Worm (Caenorhabditis elegans) whole organism, early embryonic: ENCODE results near the gene nep-16.
"Not testable (repeated sequence)": the region's sequence is repeated elsewhere in the genome, so short reads cannot be mapped to it uniquely, and the experiment has no call there.

Experiments
- B0310.2 ChIP-seq: sonication (generic microtip); optimal IDR thresholded peaks from 2 replicates; lab custom pipeline; 2016; ENCODE audit warnings: mild to moderate bottlenecking, missing genetic modification characterization, missing compliant biosample characterization
- F13C5.2 ChIP-seq: sonication (generic microtip); optimal IDR thresholded peaks from 2 replicates; lab custom pipeline; 2017; ENCODE audit warnings: mild to moderate bottlenecking, missing genetic modification characterization, inconsistent platforms, missing compliant biosample characterization
- aly-1 ChIP-seq: sonication (generic microtip); optimal IDR thresholded peaks from 2 replicates; lab custom pipeline; 2016; ENCODE audit warnings: missing genetic modification characterization, missing compliant biosample characterization
- ama-1 ChIP-seq: fragments of 150-350 bp; optimal IDR thresholded peaks from 2 replicates; lab custom pipeline; 2014
- ceh-13 ChIP-seq: fragments of 200-800 bp; sonication (Bioruptor generic); optimal IDR thresholded peaks from 2 replicates; lab custom pipeline; 2018; ENCODE audit warnings: mild to moderate bottlenecking, missing genetic modification characterization, missing compliant biosample characterization
- ceh-36 ChIP-seq: sonication (generic microtip); optimal IDR thresholded peaks from 2 replicates; lab custom pipeline; 2016; ENCODE audit warnings: missing genetic modification characterization, inconsistent platforms, missing compliant biosample characterization
- ets-7 ChIP-seq: sonication (generic microtip); optimal IDR thresholded peaks from 2 replicates; lab custom pipeline; 2016; ENCODE audit warnings: missing genotype, missing genetic modification characterization, missing compliant biosample characterization
- flt-1 ChIP-seq: fragments of 200-800 bp; sonication (Bioruptor generic); IDR thresholded peaks from 2 replicates; pipeline ENCODE4 v1.3.6; 2022; ENCODE audit warnings: missing genetic modification characterization, missing compliant biosample characterization
- hmbx-1 ChIP-seq: sonication (generic microtip); optimal IDR thresholded peaks from 2 replicates; lab custom pipeline; 2016; ENCODE audit warnings: mild to moderate bottlenecking, missing genetic modification characterization, missing compliant biosample characterization
- hmg-4 ChIP-seq: fragments of 200-800 bp; sonication (Bioruptor generic); optimal IDR thresholded peaks from 2 replicates; lab custom pipeline; 2018; ENCODE audit warnings: mild to moderate bottlenecking, missing genetic modification characterization, missing compliant biosample characterization
- hnd-1 ChIP-seq: sonication (generic microtip); optimal IDR thresholded peaks from 2 replicates; lab custom pipeline; 2016; ENCODE audit warnings: missing genetic modification characterization, missing compliant biosample characterization
- pes-1 ChIP-seq: fragments of 200-800 bp; sonication (Bioruptor generic); IDR thresholded peaks from 2 replicates; pipeline ENCODE4 v1.3.6; 2022; ENCODE audit warnings: missing genetic modification reagents, missing genetic modification characterization, missing compliant biosample characterization
- scrt-1 ChIP-seq: fragments of 200-800 bp; sonication (Bioruptor generic); IDR thresholded peaks from 2 replicates; pipeline ENCODE4 v1.3.6; 2022; ENCODE audit warnings: missing genetic modification characterization, missing compliant biosample characterization
- sea-1 ChIP-seq: fragments of 200-800 bp; sonication (Bioruptor generic); conservative IDR thresholded peaks from 2 replicates; pipeline ENCODE4 v1.3.6; 2022; ENCODE audit warnings: missing genetic modification characterization, missing compliant biosample characterization
- tbx-11 ChIP-seq: fragments of 200-800 bp; sonication (Bioruptor generic); IDR thresholded peaks from 2 replicates; pipeline ENCODE4 v1.3.6; 2022; ENCODE audit warnings: missing genetic modification characterization, missing compliant biosample characterization
- tbx-37 ChIP-seq: fragments of 200-800 bp; sonication (Bioruptor generic); conservative IDR thresholded peaks from 2 replicates; pipeline ENCODE4 v1.3.6; 2022; ENCODE audit warnings: missing genetic modification reagents, missing genetic modification characterization, missing compliant biosample characterization
- tra-4 ChIP-seq: sonication (generic microtip); optimal IDR thresholded peaks from 2 replicates; lab custom pipeline; 2017; ENCODE audit warnings: missing genetic modification characterization, missing compliant biosample characterization

Gene nep-16

DNA sequence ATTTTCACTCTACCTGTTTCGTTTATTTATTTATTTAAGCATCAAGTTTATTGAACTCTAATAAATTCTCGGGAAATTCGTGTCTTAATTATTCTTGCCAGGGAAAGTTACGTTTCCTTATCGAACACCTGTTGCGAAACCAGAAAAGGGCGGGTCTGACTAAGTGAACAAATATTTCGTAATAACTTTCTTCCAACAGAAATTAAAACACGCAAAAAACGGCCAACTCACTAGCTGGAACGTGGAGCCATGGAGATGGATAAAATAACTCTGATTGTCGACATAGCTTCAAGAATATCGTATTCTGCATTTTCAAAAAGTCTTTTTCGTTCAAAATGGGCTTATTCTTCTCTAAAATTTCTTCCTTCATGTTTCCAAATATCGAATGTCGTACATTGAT, 7.1 kb downstream of the nep-16 start, which contains the start of gene warf-1:
Gene warf-1 (plus strand): TSS at position 209 of the 400 bp plus-strand sequence.
- not testable (repeated sequence) for TF ChIP-seq ceh-13 (GFP tag; lab: Kevin White, UChicago); sea-1 (GFP tag; lab: Robert Waterston, UW); hmg-4 (GFP tag; lab: Kevin White, UChicago)

DNA sequence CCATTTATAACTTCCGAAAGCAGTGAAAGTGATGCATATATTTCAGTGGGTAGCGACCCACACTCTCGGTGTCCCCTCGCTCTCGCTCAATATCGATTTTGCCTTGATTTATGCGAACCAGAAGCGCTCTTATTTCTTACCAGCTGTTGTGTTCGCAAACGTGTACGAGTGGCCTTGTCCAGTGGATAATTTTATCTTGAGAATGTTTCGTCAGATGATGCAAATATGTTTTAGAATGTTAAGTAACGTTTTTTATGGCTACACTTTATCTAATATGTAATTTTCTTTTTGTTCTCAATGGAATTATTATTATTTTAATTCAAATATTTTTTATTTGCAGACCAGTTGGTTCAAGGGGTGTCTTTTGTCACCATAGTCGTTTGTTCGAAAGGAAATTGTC, 8.6 kb downstream of the nep-16 start, which contains the start of gene plp-1:
Gene plp-1 (plus strand): TSS at position 341 of the 400 bp plus-strand sequence.
- TF ChIP-seq ceh-36 (tag; lab: Kevin White, UChicago) (no peak), tbx-37 (GFP tag; lab: Robert Waterston, UW) (no peak), B0310.2 (tag; lab: Kevin White, UChicago) (no peak), scrt-1 (no peak), ceh-13 (GFP tag; lab: Kevin White, UChicago) (no peak), tbx-11 (GFP tag; lab: Robert Waterston, UW) (no peak), sea-1 (GFP tag; lab: Robert Waterston, UW) (no peak), tra-4 (tag; lab: Kevin White, UChicago) (no peak), pes-1 (GFP tag; lab: Robert Waterston, UW) (no peak), aly-1 (tag; lab: Kevin White, UChicago) (no peak), hmg-4 (GFP tag; lab: Kevin White, UChicago) (no peak), ama-1 (no peak), hmbx-1 (no peak), ets-7 (no peak), F13C5.2 (tag; lab: Kevin White, UChicago) (no peak), flt-1 (GFP tag; lab: Robert Waterston, UW) (no peak), hnd-1 (tag; lab: Kevin White, UChicago) (no peak)

DNA sequence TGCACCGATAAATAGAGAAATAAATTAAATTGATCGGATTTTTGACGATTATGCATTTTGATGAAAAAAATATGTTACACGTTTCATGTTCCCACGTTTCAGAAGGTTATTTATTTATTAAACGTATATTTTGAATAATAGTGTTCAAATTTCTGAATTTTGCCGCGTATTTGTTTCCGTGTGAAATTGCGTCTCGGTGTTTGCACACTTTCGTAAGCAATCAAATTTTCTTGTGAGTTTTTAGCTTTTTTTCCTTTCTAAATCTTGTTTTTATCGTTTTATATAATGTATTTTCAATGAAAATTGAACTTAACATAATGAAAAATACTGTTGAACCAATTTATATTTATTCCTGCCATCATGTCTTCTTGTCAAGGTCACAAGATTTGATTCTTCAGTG, 9.1 kb downstream of the nep-16 start, which contains the start of gene F45E4.6:
Gene F45E4.6 (minus strand): TSS at position 14 of the 400 bp plus-strand sequence.
- TF ChIP-seq tra-4 (tag; lab: Kevin White, UChicago) = no peak
- TF ChIP-seq flt-1 (GFP tag; lab: Robert Waterston, UW) = no peak
- TF ChIP-seq F13C5.2 (tag; lab: Kevin White, UChicago) = no peak
- no peak for TF ChIP-seq tbx-11 (GFP tag; lab: Robert Waterston, UW)
- TF ChIP-seq aly-1 (tag; lab: Kevin White, UChicago) = no peak
- TF ChIP-seq ama-1 = no peak
- no peak for TF ChIP-seq hnd-1 (tag; lab: Kevin White, UChicago)
- no peak for TF ChIP-seq hmbx-1
- TF ChIP-seq tbx-37 (GFP tag; lab: Robert Waterston, UW) = no peak
- no peak for TF ChIP-seq ceh-13 (GFP tag; lab: Kevin White, UChicago)
- TF ChIP-seq scrt-1 = no peak
- no peak for TF ChIP-seq pes-1 (GFP tag; lab: Robert Waterston, UW)
- TF ChIP-seq sea-1 (GFP tag; lab: Robert Waterston, UW) = no peak
- no peak for TF ChIP-seq hmg-4 (GFP tag; lab: Kevin White, UChicago)
- TF ChIP-seq ceh-36 (tag; lab: Kevin White, UChicago) = no peak
- TF ChIP-seq ets-7 = no peak
- no peak for TF ChIP-seq B0310.2 (tag; lab: Kevin White, UChicago)

DNA sequence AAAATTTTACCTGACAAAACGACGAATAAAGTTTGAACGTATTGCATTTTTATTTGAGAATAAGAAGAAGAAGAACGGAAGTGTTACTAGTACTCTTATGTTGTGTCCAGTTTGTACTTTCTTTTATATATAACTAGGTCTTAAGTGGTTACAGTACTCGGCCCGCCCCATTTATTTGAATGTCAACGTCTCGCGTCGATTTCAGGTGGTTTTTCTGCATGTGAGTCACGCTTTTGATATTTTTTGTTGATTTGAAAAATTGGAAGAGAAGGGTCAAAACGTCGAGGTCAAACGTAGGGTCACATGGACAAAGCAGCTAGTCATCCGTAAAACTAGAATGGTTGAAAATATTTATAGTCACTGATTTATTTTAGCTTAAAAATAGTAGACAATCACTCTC, 12.7 kb downstream of the nep-16 start, which contains the start of gene F45E4.5:
Gene F45E4.5 (minus strand): TSS at position 101 of the 400 bp plus-strand sequence.
- TF ChIP-seq ama-1 (no peak), F13C5.2 (tag; lab: Kevin White, UChicago) (no peak), hmbx-1 (no peak), hnd-1 (tag; lab: Kevin White, UChicago) (no peak), B0310.2 (tag; lab: Kevin White, UChicago) (no peak), tbx-11 (GFP tag; lab: Robert Waterston, UW) (no peak), hmg-4 (GFP tag; lab: Kevin White, UChicago) (no peak), ceh-36 (tag; lab: Kevin White, UChicago) (no peak)

DNA sequence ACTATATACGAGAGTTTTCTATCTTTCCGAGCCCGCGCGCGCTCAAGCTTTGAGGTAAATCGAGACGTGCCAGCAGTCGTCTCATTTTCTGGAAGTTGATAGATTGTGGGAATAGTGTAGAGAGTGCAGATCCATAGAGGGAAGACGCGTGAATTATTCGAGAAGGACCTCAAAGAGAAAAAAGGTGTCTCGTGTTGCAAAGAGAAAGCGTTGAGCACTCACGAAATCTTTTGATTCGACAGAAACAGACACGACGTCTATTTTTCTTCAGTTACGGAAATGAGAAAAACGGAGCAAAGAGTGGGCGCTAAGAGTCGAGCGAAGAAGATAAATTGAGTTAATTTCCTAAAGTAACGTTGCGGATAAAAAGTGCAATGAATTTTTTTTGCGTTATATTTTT, 17.8 kb downstream of the nep-16 start:
- TF ChIP-seq aly-1 (tag; lab: Kevin White, UChicago) = no peak
- TF ChIP-seq hmg-4 (GFP tag; lab: Kevin White, UChicago) = no peak
- TF ChIP-seq flt-1 (GFP tag; lab: Robert Waterston, UW) = no peak
- no peak for TF ChIP-seq ceh-36 (tag; lab: Kevin White, UChicago)
- no peak for TF ChIP-seq scrt-1

DNA sequence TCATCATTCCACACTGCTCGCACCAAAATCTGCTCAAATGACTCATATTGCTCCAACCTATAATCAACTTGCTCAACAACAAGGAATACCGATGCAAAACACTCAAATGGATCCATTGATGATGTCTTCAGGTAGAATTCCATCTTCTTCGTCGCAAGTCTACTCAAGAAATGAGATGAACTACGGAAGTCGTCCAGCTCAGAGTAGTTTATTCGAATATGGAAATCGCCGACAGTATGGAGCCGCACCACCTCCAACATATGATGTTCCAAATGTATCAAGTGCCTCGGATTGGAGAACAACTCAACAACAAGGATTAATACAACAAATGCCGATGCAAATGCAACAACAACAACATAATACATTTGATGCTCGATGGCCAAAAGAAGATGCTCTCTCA, 18.6 kb downstream of the nep-16 start:
- no peak for TF ChIP-seq tra-4 (tag; lab: Kevin White, UChicago)
- no peak for TF ChIP-seq scrt-1
- TF ChIP-seq ets-7 = no peak
- no peak for TF ChIP-seq pes-1 (GFP tag; lab: Robert Waterston, UW)
- TF ChIP-seq tbx-11 (GFP tag; lab: Robert Waterston, UW) = no peak
- no peak for TF ChIP-seq tbx-37 (GFP tag; lab: Robert Waterston, UW)
- TF ChIP-seq hmbx-1 = no peak
- no peak for TF ChIP-seq F13C5.2 (tag; lab: Kevin White, UChicago)
- TF ChIP-seq ceh-13 (GFP tag; lab: Kevin White, UChicago) = no peak
- TF ChIP-seq ama-1 = no peak
- TF ChIP-seq sea-1 (GFP tag; lab: Robert Waterston, UW) = no peak
- TF ChIP-seq aly-1 (tag; lab: Kevin White, UChicago) = no peak
- TF ChIP-seq ceh-36 (tag; lab: Kevin White, UChicago) = no peak
- TF ChIP-seq flt-1 (GFP tag; lab: Robert Waterston, UW) = no peak
- TF ChIP-seq hnd-1 (tag; lab: Kevin White, UChicago) = no peak
- no peak for TF ChIP-seq hmg-4 (GFP tag; lab: Kevin White, UChicago)
- no peak for TF ChIP-seq B0310.2 (tag; lab: Kevin White, UChicago)

DNA sequence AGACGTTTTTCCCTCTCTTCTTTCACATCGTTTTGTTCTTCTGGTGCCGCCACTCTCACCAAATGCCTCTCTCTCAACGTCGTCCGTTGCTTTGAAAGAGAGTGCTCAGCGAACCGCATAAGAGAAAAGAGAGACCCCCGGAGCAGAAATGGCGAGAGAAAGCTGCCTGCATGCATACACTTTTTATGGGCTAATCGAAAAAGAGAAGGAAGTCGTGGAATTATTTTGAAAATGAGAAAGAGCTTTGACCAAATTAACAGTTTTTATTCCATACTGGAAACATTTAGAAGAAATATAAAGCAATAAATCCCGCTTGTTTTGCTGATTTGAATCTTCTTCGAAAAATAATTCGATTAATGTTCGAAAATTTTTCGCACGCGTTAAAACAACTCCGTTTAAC, 21.2 kb downstream of the nep-16 start:
- no peak for TF ChIP-seq aly-1 (tag; lab: Kevin White, UChicago)
- TF ChIP-seq ama-1 = no peak
- TF ChIP-seq tra-4 (tag; lab: Kevin White, UChicago) = no peak
- no peak for TF ChIP-seq sea-1 (GFP tag; lab: Robert Waterston, UW)
- no peak for TF ChIP-seq tbx-11 (GFP tag; lab: Robert Waterston, UW)
- no peak for TF ChIP-seq hnd-1 (tag; lab: Kevin White, UChicago)
- TF ChIP-seq flt-1 (GFP tag; lab: Robert Waterston, UW) = no peak
- no peak for TF ChIP-seq scrt-1
- TF ChIP-seq ets-7 = no peak
